Fruit fly (Drosophila melanogaster) whole organism: ENCODE results near the gene inc.
A peak's percentile ranks its signal among the peaks of the same experiment; 100 is the strongest.

ENCODE experiments used
- CG8478 ChIP-seq: fragments of >200 bp; optimal IDR thresholded peaks from 2 replicates; lab custom pipeline; 2018; ENCODE audit warnings: inconsistent platforms
- Dll ChIP-seq: fragments of >200 bp; optimal IDR thresholded peaks from 2 replicates; lab custom pipeline; 2017
- EcR ChIP-seq, 2 experiments: fragments of >200 bp; optimal IDR thresholded peaks; 2 replicates each; lab custom pipeline; 2017; ENCODE audit warnings: missing biosample characterization in 2 of 2, missing genetic modification characterization in 2 of 2, missing genetic modification reagents in 2 of 2
- pan ChIP-seq: fragments of >200 bp; optimal IDR thresholded peaks from 2 replicates; lab custom pipeline; 2017
- psq ChIP-seq: fragments of >200 bp; optimal IDR thresholded peaks from 2 replicates; lab custom pipeline; 2017
- usp ChIP-seq: fragments of >200 bp; optimal IDR thresholded peaks from 2 replicates; lab custom pipeline; 2017; ENCODE audit warnings: missing biosample characterization, missing genetic modification characterization, mixed read lengths

The inc gene

DNA sequence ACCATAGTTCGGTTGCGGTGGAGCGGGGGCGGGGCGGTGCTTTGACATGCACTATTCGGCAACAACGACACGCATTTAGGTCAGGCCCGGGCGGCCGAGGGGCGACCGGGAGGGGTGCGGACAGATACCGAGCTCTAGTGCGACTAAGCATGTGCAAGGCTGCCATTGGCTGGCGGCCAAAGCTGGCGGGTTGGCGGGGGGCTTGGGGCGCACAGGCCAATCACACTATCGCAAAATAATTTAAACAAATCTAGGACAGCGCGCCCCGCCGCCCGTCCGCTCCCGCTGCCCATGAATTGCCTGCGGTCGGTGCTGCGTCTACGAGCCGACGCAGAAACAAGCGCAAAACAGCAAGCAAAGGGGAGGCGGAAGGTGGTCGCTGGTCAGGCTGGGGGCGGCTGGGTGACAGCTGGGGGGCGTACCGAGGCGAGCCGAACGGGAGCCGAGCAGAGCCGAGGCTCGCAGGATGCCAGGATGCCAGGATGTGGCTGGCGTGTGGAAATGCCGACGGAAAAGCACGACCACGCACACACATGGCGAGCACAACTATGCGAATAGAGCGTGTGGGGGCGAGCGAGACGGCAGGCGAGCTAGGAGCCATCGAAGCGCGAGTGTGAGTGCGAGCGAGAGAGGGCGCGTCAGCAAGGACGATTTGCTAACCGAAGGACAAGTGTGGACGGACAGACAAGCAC, 52.1 kb downstream of the inc start:
- no peak for TF ChIP-seq usp (GFP tag; lab: Kevin White, UChicago)
- TF ChIP-seq CG8478 (lab: Kevin White, UChicago): no peak
- no peak for TF ChIP-seq psq (lab: Kevin White, UChicago)
- TF ChIP-seq pan: no peak
- TF ChIP-seq Dll (lab: Kevin White, UChicago): no peak

DNA sequence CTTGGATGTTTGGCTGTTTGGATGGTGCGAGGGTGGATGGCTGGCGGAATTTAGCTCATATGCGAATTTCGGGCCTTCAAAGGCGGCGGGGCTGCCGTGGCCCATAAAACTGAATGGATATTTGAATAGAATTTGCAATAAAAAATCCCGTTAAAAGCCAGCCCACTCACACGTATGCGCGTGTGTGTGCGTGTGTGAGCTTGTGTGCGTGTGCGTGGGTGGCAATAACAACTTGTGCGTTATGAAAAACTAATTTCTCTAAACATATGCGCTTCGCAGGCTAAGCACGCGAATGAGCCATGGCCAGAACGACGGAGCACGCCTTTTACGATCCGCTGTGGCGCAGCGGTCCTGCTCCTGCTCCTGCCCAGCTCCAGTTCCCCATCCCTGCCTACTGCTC, 55.4 kb downstream of the inc start:
- no peak for TF ChIP-seq usp (GFP tag; lab: Kevin White, UChicago)
- TF ChIP-seq psq (lab: Kevin White, UChicago): no peak
- no peak for TF ChIP-seq pan
- TF ChIP-seq CG8478 (lab: Kevin White, UChicago): no peak
- TF ChIP-seq Dll (lab: Kevin White, UChicago): no peak
- no peak for TF ChIP-seq EcR (GFP tag; optimal IDR thresholded peaks at IDR 0.05; lab: Kevin White, UChicago)

DNA sequence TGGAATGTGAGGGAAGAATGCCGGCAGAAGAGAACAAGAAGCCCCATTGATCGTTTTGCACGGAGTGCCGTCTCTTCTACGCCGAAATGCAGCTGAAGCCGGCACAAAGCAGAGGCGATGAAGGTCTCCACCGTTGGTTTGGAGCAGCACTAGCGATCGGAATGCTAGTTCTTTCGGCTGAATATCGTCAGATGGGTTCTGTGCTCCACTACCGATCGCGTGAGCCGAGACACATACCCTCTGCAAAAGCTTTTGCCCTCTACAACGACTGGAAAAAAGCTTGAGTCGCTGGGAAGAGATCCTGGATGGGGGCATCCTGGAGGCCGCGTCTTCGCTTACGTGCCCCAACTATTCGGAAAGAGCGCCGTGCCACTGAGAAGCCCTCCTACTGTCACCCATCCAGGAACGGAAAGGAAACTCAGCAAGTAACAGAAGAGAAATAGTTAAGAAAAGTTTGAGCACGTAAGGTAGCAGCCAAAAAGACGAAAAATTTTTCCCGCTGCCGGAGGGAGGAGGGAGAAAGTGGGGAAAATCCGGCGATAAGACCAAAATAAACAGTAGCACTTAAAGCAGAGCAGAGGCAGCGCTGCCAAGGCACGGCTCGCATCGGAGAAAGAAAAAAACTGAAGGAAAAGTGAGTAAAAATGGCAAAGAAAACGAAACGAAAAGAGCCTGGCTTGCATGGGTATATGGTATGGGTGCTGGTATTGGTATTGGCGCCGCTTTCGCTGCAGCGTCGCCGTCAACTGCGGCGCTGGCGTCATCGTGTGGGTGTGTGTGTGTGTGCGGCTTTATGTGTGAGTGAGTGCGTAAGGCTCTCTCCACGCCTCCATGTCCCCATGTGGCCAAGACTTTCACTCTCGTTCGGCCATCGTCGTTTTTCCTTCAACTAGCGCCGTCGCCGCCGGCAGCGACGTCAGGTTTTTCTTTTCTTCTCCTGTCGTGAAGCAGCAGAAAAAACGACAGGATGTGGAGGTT, 77.1 kb downstream of the inc start:
- TF ChIP-seq psq (lab: Kevin White, UChicago): no peak
- no peak for TF ChIP-seq usp (GFP tag; lab: Kevin White, UChicago)
- no peak for TF ChIP-seq Dll (lab: Kevin White, UChicago)
- TF ChIP-seq CG8478 (lab: Kevin White, UChicago): no peak
- TF ChIP-seq EcR (GFP tag; optimal IDR thresholded peaks at IDR 0.05; lab: Kevin White, UChicago): no peak
- TF ChIP-seq pan: no peak

DNA sequence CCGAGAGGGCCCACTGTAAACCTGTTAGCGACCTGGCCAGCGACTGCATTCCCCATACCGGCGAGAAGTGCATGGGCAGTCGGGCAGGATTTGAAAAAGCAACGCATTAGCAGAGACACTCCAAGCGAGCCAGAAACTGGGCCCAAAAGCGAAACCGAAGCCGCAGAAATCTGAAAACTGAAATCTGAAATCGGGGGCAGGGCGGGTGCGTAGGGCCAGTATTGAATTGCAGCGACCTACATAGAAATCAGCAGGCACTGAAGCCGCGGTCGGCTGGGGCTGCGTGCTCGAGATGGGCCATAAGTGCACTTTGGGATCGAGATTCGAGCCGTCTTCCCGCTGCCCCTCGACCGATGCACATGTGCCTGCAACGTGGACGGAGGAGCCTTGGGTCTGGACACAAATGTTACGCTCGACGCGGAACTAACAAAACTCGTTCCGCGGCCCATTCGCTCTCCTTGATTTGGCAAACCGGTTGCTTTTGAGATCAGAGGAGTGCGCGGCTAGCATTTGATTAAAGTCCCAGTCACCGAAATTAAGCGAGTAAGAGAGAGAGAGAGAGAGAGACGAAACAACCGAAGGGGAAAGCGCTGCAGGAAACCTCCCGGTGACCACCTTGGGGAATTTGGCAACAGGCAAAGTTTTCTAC, 78.9 kb downstream of the inc start:
- TF ChIP-seq CG8478 (lab: Kevin White, UChicago) (no peak), EcR (GFP tag; optimal IDR thresholded peaks at IDR 0.05; lab: Kevin White, UChicago) (no peak), pan (no peak), psq (lab: Kevin White, UChicago) (no peak), usp (GFP tag; lab: Kevin White, UChicago) (no peak), Dll (lab: Kevin White, UChicago) (no peak)

DNA sequence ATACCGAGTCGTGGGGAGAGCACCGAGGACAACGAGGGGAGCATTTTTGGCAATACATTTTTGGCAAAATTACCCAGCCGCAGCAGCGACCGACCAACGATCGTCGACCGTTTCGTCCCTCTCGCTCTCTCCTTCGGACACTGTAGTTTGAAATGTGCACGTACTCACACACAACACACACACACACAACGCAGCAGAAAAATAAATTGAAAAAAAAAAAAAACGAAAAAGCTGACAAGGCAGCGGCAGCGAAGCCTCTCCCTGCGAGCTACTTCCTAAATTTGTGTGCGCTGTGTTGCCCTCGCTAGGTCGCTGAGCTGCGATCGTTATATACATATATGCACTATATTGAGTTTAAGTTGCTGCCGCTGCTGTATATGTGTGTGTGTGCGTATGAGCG, 82.6 kb downstream of the inc start:
- TF ChIP-seq psq (lab: Kevin White, UChicago) (no peak), EcR (GFP tag; optimal IDR thresholded peaks at IDR 0.05; lab: Kevin White, UChicago) (peak in 1 of 2 experiments; percentile 22)

DNA sequence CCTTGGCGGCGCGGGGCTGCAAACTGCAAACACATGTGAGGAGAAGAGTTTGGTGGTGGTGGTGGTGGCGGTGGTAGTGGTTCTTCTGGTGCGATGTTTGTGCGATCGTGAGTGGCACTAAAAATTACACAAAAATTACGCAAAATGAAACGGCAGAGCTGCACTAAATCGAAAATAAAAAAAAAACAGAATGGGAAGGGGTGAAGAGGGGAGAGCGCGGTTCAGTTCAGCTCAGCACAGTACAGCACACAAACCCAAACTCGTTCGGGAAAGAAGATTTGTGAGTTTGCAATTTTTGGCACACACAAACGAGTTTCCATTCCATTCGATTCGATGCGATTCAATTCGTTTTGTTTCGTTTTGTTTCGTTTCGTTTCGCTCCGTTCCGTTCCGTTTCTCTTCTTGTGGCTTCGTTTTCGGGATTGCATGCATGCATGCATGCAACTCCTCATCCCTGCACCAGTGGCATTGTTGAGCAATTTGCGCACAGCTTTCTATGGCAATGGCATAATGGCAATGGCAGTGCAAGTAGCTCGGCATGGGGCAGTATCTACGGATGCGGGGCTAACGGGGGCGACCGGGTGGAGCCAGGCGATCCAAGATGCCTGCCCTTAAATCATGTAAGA, 83.4 kb downstream of the inc start:
- no peak for TF ChIP-seq CG8478 (lab: Kevin White, UChicago)
- no peak for TF ChIP-seq pan
- TF ChIP-seq psq (lab: Kevin White, UChicago): no peak
- no peak for TF ChIP-seq usp (GFP tag; lab: Kevin White, UChicago)
- no peak for TF ChIP-seq EcR (GFP tag; optimal IDR thresholded peaks at IDR 0.05; lab: Kevin White, UChicago)
- no peak for TF ChIP-seq Dll (lab: Kevin White, UChicago)
